Worm (Caenorhabditis elegans) whole organism, young adult: ENCODE measurements around the gene tpk-1.
A peak's percentile ranks its signal among the peaks of the same experiment; 100 is the strongest.

Source experiments
- B0035.1 ChIP-seq: sonication (generic microtip); optimal IDR thresholded peaks from 2 replicates; lab custom pipeline; 2016; ENCODE audit warnings: missing genetic modification characterization, mild to moderate bottlenecking, missing compliant biosample characterization, missing genotype, missing genetic modification reagents
- B0261.1 ChIP-seq: sonication (generic microtip); optimal IDR thresholded peaks from 2 replicates; lab custom pipeline; 2016; ENCODE audit warnings: mild to moderate bottlenecking, missing genetic modification characterization, moderate library complexity, missing compliant biosample characterization
- B0336.3 ChIP-seq: fragments of 200-800 bp; sonication (Bioruptor generic); IDR thresholded peaks from 2 replicates; pipeline ENCODE4 v1.3.6; 2022; ENCODE audit warnings: missing genetic modification characterization, missing compliant biosample characterization
- F49E8.2 ChIP-seq: sonication (generic microtip); optimal IDR thresholded peaks from 3 replicates; lab custom pipeline; 2017; ENCODE audit warnings: missing genetic modification characterization, mild to moderate bottlenecking, missing compliant biosample characterization, antibody characterized with exemption, moderate library complexity; ENCODE audit not compliant: insufficient read depth
- F55B11.4 ChIP-seq: sonication (generic microtip); optimal IDR thresholded peaks from 2 replicates; lab custom pipeline; 2016; ENCODE audit warnings: missing compliant biosample characterization, missing genetic modification characterization, borderline replicate concordance; ENCODE audit not compliant: insufficient read depth
- K12H6.12 ChIP-seq: fragments of 200-800 bp; sonication (Bioruptor generic); optimal IDR thresholded peaks from 2 replicates; lab custom pipeline; 2018; ENCODE audit warnings: mild to moderate bottlenecking, missing genetic modification characterization, missing compliant biosample characterization
- Y53G8AR.9 ChIP-seq: fragments of 200-800 bp; sonication (Bioruptor generic); conservative IDR thresholded peaks from 2 replicates; pipeline ENCODE4 v1.3.6; 2022; ENCODE audit warnings: missing genetic modification reagents, missing genetic modification characterization, missing compliant biosample characterization
- Y56A3A.18 ChIP-seq: fragments of 200-800 bp; sonication (Bioruptor generic); IDR thresholded peaks from 2 replicates; pipeline ENCODE4 v1.3.6; 2022; ENCODE audit warnings: missing genetic modification reagents, missing genetic modification characterization, missing compliant biosample characterization
- Y67H2A.10 ChIP-seq: fragments of 200-800 bp; sonication (Bioruptor generic); conservative IDR thresholded peaks from 2 replicates; pipeline ENCODE4 v1.3.6; 2022; ENCODE audit warnings: missing genetic modification reagents, missing genetic modification characterization, missing compliant biosample characterization
- Y95B8A.8 ChIP-seq: fragments of 200-800 bp; sonication (Bioruptor generic); IDR thresholded peaks from 2 replicates; pipeline ENCODE4 v1.3.6; 2022; ENCODE audit warnings: missing genetic modification reagents, missing genetic modification characterization, missing compliant biosample characterization
- ZK185.1 ChIP-seq: sonication (generic microtip); optimal IDR thresholded peaks from 2 replicates; lab custom pipeline; 2016; ENCODE audit warnings: mild to moderate bottlenecking, missing genetic modification characterization, missing compliant biosample characterization; ENCODE audit not compliant: poor library complexity, severe bottlenecking
- ama-1 ChIP-seq, 3 experiments: fragments of 150-350 bp in 1 of 3; sonication (generic microtip) in 2 of 3; optimal IDR thresholded peaks; 2 replicates each; lab custom pipeline; 2014 to 2018; ENCODE audit warnings: missing biosample characterization in 2 of 3, missing genetic modification characterization in 2 of 3, missing genetic modification reagents in 2 of 3
- aptf-2 ChIP-seq: fragments of 200-800 bp; sonication (Bioruptor generic); conservative IDR thresholded peaks from 2 replicates; pipeline ENCODE4 v1.3.6; 2022; ENCODE audit warnings: missing genetic modification reagents, missing genetic modification characterization, missing compliant biosample characterization
- athp-1 ChIP-seq: sonication (generic microtip); optimal IDR thresholded peaks from 2 replicates; lab custom pipeline; 2017; ENCODE audit warnings: mild to moderate bottlenecking, missing genetic modification characterization, missing compliant biosample characterization
- cebp-2 ChIP-seq: fragments of 200-800 bp; sonication (Bioruptor generic); IDR thresholded peaks from 2 replicates; pipeline ENCODE4 v1.3.6; 2022; ENCODE audit warnings: missing genetic modification characterization, missing compliant biosample characterization
- ceh-100 ChIP-seq: fragments of 200-800 bp; sonication (Bioruptor generic); IDR thresholded peaks from 2 replicates; pipeline ENCODE4 v1.3.6; 2022; ENCODE audit warnings: missing genetic modification reagents, missing genetic modification characterization, missing compliant biosample characterization
- ceh-79 ChIP-seq: sonication (generic microtip); optimal IDR thresholded peaks from 2 replicates; lab custom pipeline; 2017; ENCODE audit warnings: mild to moderate bottlenecking, missing genetic modification characterization, missing compliant biosample characterization
- ceh-91 ChIP-seq: fragments of 200-800 bp; sonication (Bioruptor generic); IDR thresholded peaks from 2 replicates; pipeline ENCODE4 v1.3.6; 2022; ENCODE audit warnings: missing genetic modification reagents, missing genetic modification characterization, missing compliant biosample characterization
- die-1 ChIP-seq: sonication (generic microtip); optimal IDR thresholded peaks from 2 replicates; lab custom pipeline; 2016; ENCODE audit warnings: missing genotype, mild to moderate bottlenecking, missing genetic modification characterization, missing compliant biosample characterization
- gei-17 ChIP-seq: fragments of 200-800 bp; sonication (Bioruptor generic); optimal IDR thresholded peaks from 2 replicates; lab custom pipeline; 2018; ENCODE audit warnings: mild to moderate bottlenecking, missing genetic modification characterization, missing compliant biosample characterization
- hlh-12 ChIP-seq: sonication (generic microtip); optimal IDR thresholded peaks from 2 replicates; lab custom pipeline; 2016; ENCODE audit warnings: missing genetic modification characterization, missing compliant biosample characterization
- hmg-1.2 ChIP-seq: fragments of 200-800 bp; sonication (Bioruptor generic); IDR thresholded peaks from 2 replicates; pipeline ENCODE4 v1.3.6; 2022; ENCODE audit warnings: missing genetic modification reagents, missing genetic modification characterization, missing compliant biosample characterization
- lag-1 ChIP-seq: fragments of 200-800 bp; sonication (Bioruptor generic); IDR thresholded peaks from 2 replicates; pipeline ENCODE4 v1.3.6; 2022; ENCODE audit warnings: missing genetic modification reagents, missing genetic modification characterization, missing compliant biosample characterization
- lin-26 ChIP-seq: fragments of 200-800 bp; sonication (Bioruptor generic); IDR thresholded peaks from 2 replicates; pipeline ENCODE4 v1.3.6; 2022; ENCODE audit warnings: missing genetic modification reagents, missing genetic modification characterization, missing compliant biosample characterization
- lir-1 ChIP-seq: fragments of 200-800 bp; sonication (Bioruptor generic); conservative IDR thresholded peaks from 2 replicates; pipeline ENCODE4 v1.3.6; 2022; ENCODE audit warnings: missing genetic modification reagents, missing genetic modification characterization, missing compliant biosample characterization
- lsl-1 ChIP-seq: fragments of 200-800 bp; sonication (Bioruptor generic); optimal IDR thresholded peaks from 2 replicates; lab custom pipeline; 2018; ENCODE audit warnings: mild to moderate bottlenecking, missing genetic modification characterization, moderate library complexity, missing compliant biosample characterization
- lsy-27 ChIP-seq: sonication (generic microtip); optimal IDR thresholded peaks from 2 replicates; lab custom pipeline; 2017; ENCODE audit warnings: missing genetic modification characterization, mild to moderate bottlenecking, missing compliant biosample characterization, antibody characterized with exemption, missing genotype, borderline replicate concordance; ENCODE audit not compliant: insufficient read depth
- madf-10 ChIP-seq: sonication (generic microtip); optimal IDR thresholded peaks from 2 replicates; lab custom pipeline; 2016; ENCODE audit warnings: mild to moderate bottlenecking, missing genetic modification characterization, missing compliant biosample characterization
- madf-6 ChIP-seq: fragments of 200-800 bp; sonication (Bioruptor generic); IDR thresholded peaks from 2 replicates; pipeline ENCODE4 v1.3.6; 2022; ENCODE audit warnings: missing genetic modification reagents, missing genetic modification characterization, missing compliant biosample characterization
- madf-8 ChIP-seq: fragments of 200-800 bp; sonication (Bioruptor generic); conservative IDR thresholded peaks from 2 replicates; pipeline ENCODE4 v1.3.6; 2022; ENCODE audit warnings: missing genetic modification reagents, missing genetic modification characterization, missing compliant biosample characterization
- mxl-1 ChIP-seq: sonication (generic microtip); optimal IDR thresholded peaks from 2 replicates; lab custom pipeline; 2016; ENCODE audit warnings: missing genetic modification characterization, missing compliant biosample characterization
- nhr-27 ChIP-seq: fragments of 200-800 bp; sonication (Bioruptor generic); optimal IDR thresholded peaks from 2 replicates; lab custom pipeline; 2018; ENCODE audit warnings: mild to moderate bottlenecking, missing genetic modification characterization, moderate library complexity, missing compliant biosample characterization
- nhr-80 ChIP-seq: sonication (generic microtip); optimal IDR thresholded peaks from 2 replicates; lab custom pipeline; 2016; ENCODE audit warnings: missing genetic modification characterization, missing compliant biosample characterization
- pha-4 ChIP-seq: fragments of 150-350 bp; sonication (generic microtip); optimal IDR thresholded peaks from 2 replicates; lab custom pipeline; 2014; ENCODE audit warnings: missing biosample characterization, missing genetic modification reagents, missing genetic modification characterization
- rpc-1 ChIP-seq, 2 experiments: fragments of 150-350 bp in 1 of 2; sonication (generic microtip) in 1 of 2; optimal IDR thresholded peaks; 2 replicates each; lab custom pipeline; 2014 to 2018; ENCODE audit warnings: missing biosample characterization in 1 of 2, missing genetic modification characterization in 1 of 2, missing genetic modification reagents in 1 of 2, missing genotype in 1 of 2
- sea-2 ChIP-seq: fragments of 200-800 bp; sonication (Bioruptor generic); IDR thresholded peaks from 2 replicates; pipeline ENCODE4 v1.3.6; 2022; ENCODE audit warnings: missing genetic modification characterization, missing compliant biosample characterization
- somi-1 ChIP-seq: fragments of 200-800 bp; sonication (Bioruptor generic); optimal IDR thresholded peaks from 2 replicates; lab custom pipeline; 2018; ENCODE audit warnings: mild to moderate bottlenecking, missing genetic modification characterization, missing compliant biosample characterization
- tbp1 ChIP-seq: fragments of 200-800 bp; sonication (Bioruptor generic); optimal IDR thresholded peaks from 2 replicates; lab custom pipeline; 2018; ENCODE audit warnings: mild to moderate bottlenecking, missing genetic modification characterization, missing compliant biosample characterization
- tbx-9 ChIP-seq: sonication (generic microtip); optimal IDR thresholded peaks from 2 replicates; lab custom pipeline; 2016; ENCODE audit warnings: borderline replicate concordance, missing genetic modification characterization, inconsistent platforms, missing compliant biosample characterization
- unc-130 ChIP-seq: sonication (generic microtip); optimal IDR thresholded peaks from 2 replicates; lab custom pipeline; 2016; ENCODE audit warnings: missing genetic modification reagents, missing genetic modification characterization, missing compliant biosample characterization
- zfh-2 ChIP-seq: fragments of 200-800 bp; sonication (Bioruptor generic); conservative IDR thresholded peaks from 2 replicates; pipeline ENCODE4 v1.3.6; 2022; ENCODE audit warnings: missing genetic modification reagents, missing genetic modification characterization, missing compliant biosample characterization
- ztf-18 ChIP-seq: sonication (generic microtip); optimal IDR thresholded peaks from 2 replicates; lab custom pipeline; 2016; ENCODE audit warnings: missing genotype, mild to moderate bottlenecking, missing genetic modification characterization, missing compliant biosample characterization
- ztf-22 ChIP-seq: fragments of 200-800 bp; sonication (Bioruptor generic); optimal IDR thresholded peaks from 2 replicates; lab custom pipeline; 2018; ENCODE audit warnings: mild to moderate bottlenecking, missing genetic modification characterization, moderate library complexity, missing compliant biosample characterization
- ztf-25 ChIP-seq: fragments of 200-800 bp; sonication (Bioruptor generic); IDR thresholded peaks from 2 replicates; pipeline ENCODE4 v1.3.6; 2022; ENCODE audit warnings: missing genetic modification reagents, missing genetic modification characterization, missing compliant biosample characterization
- ztf-26 ChIP-seq: sonication (generic microtip); optimal IDR thresholded peaks from 2 replicates; lab custom pipeline; 2017; ENCODE audit warnings: missing genetic modification characterization, missing compliant biosample characterization

The tpk-1 gene

ce11 chrIII:8904044-8904443, 7.9 kb upstream of the tpk-1 start, which contains the start of gene lin-9 (continued):
- peak; percentile 98 for TF ChIP-seq madf-8 (GFP tag; lab: Robert Waterston, UW)
- peak; percentile 97 for TF ChIP-seq lsl-1 (GFP tag; lab: Kevin White, UChicago)
- TF ChIP-seq F49E8.2 (tag; lab: Kevin White, UChicago): peak; percentile 59
- TF ChIP-seq Y95B8A.8 (GFP tag; lab: Robert Waterston, UW): peak; percentile 93
- peak; percentile 84 for TF ChIP-seq aptf-2
- TF ChIP-seq lag-1 (GFP tag; lab: Robert Waterston, UW): no peak
- no peak for TF ChIP-seq hlh-12
- peak; percentile 82 for TF ChIP-seq Y67H2A.10 (GFP tag; lab: Robert Waterston, UW)
- no peak for TF ChIP-seq pha-4 (tag; lab: Kevin White, UChicago)
- peak; percentile 75 for TF ChIP-seq tbp1 (GFP tag; lab: Kevin White, UChicago)
- peak; percentile 99 for TF ChIP-seq madf-6 (GFP tag; lab: Robert Waterston, UW)
- TF ChIP-seq F55B11.4 (tag; lab: Kevin White, UChicago): no peak
- peak; percentile 15; the same call in 1 of the 2 replicates for TF ChIP-seq lin-26 (GFP tag; lab: Robert Waterston, UW)
- TF ChIP-seq tbx-9 (tag; lab: Kevin White, UChicago): no peak
- TF ChIP-seq athp-1: peak; percentile 97
- peak; percentile 58 for TF ChIP-seq B0035.1
- no peak for TF ChIP-seq mxl-1 (tag; lab: Kevin White, UChicago)
- peak; percentile 86 for TF ChIP-seq hmg-1.2 (GFP tag; lab: Robert Waterston, UW)
- peak; percentile 34 for TF ChIP-seq die-1 (tag; lab: Kevin White, UChicago)
- TF ChIP-seq ZK185.1: peak; percentile 91
- peak; percentile 87 for TF ChIP-seq ztf-18 (tag; lab: Kevin White, UChicago)
- TF ChIP-seq ztf-26 (tag; lab: Kevin White, UChicago): peak; percentile 93
- peak; percentile 86 for TF ChIP-seq madf-10
- TF ChIP-seq cebp-2 (GFP tag; lab: Robert Waterston, UW): 0 out of 2 replicates have a peak, but pooled peaks have one; percentile 28
- TF ChIP-seq Y56A3A.18 (GFP tag; lab: Robert Waterston, UW): peak; percentile 85
- no peak for TF ChIP-seq rpc-1 (optimal IDR thresholded peaks at IDR 0.05; lab: Kevin White, UChicago)
- TF ChIP-seq rpc-1 (tag; optimal IDR thresholded peaks at IDR 0.05; lab: Kevin White, UChicago): no peak
- peak; percentile 78 for TF ChIP-seq lir-1 (GFP tag; lab: Robert Waterston, UW)
- no peak for TF ChIP-seq ztf-25 (GFP tag; lab: Robert Waterston, UW)
- peak; percentile 76 for TF ChIP-seq nhr-80
- no peak for TF ChIP-seq sea-2 (GFP tag; lab: Robert Waterston, UW)

ce11 chrIII:8904914-8905665, 6.9 kb upstream of the tpk-1 start, which contains the start of gene unc-32:
unc-32 (plus strand) TSS chrIII:8905615.
- TF ChIP-seq somi-1 (GFP tag; lab: Kevin White, UChicago) (no peak), unc-130 (no peak), rpc-1 (optimal IDR thresholded peaks at IDR 0.05; lab: Kevin White, UChicago) (no peak), rpc-1 (tag; optimal IDR thresholded peaks at IDR 0.05; lab: Kevin White, UChicago) (no peak), ceh-100 (GFP tag; lab: Robert Waterston, UW) (no peak), madf-10 (no peak), Y53G8AR.9 (no peak), pha-4 (tag; lab: Kevin White, UChicago) (peak; percentile 37), ztf-25 (GFP tag; lab: Robert Waterston, UW) (no peak), lsl-1 (GFP tag; lab: Kevin White, UChicago) (no peak), K12H6.12 (tag; lab: Kevin White, UChicago) (peak; percentile 24), ama-1 (optimal IDR thresholded peaks at IDR 0.05; lab: Kevin White, UChicago) (no peak), ama-1 (GFP tag; optimal IDR thresholded peaks at IDR 0.05; lab: Kevin White, UChicago) (peak in 1 of 2 experiments; percentile 17), gei-17 (no peak), B0261.1 (tag; lab: Kevin White, UChicago) (no peak), nhr-27 (tag; lab: Kevin White, UChicago) (no peak), ceh-91 (GFP tag; lab: Robert Waterston, UW) (no peak), F49E8.2 (tag; lab: Kevin White, UChicago) (no peak), ceh-79 (tag; lab: Kevin White, UChicago) (no peak), B0336.3 (no peak), ztf-22 (no peak), madf-6 (GFP tag; lab: Robert Waterston, UW) (0 out of 2 replicates have a peak, but pooled peaks have one; percentile 8), zfh-2 (GFP tag; lab: Robert Waterston, UW) (peak; percentile 59), lsy-27 (tag; lab: Kevin White, UChicago) (no peak)
